Fruit fly (Drosophila melanogaster) whole organism, embryonic: ENCODE data around the gene ash1.
A peak's percentile ranks its signal among the peaks of the same experiment; 100 is the strongest.

Experiments used
- Atf3 ChIP-seq: fragments of 200-800 bp; sonication (Bioruptor generic); optimal IDR thresholded peaks from 3 replicates; lab custom pipeline; 2016; ENCODE audit warnings: missing biosample characterization, missing genetic modification characterization
- BtbVII ChIP-seq: fragments of 200-800 bp; sonication (Bioruptor generic); optimal IDR thresholded peaks from 3 replicates; lab custom pipeline; 2017; ENCODE audit warnings: missing biosample characterization, mild to moderate bottlenecking, missing genetic modification characterization
- CG10147 ChIP-seq: fragments of 200-800 bp; sonication (Bioruptor generic); optimal IDR thresholded peaks from 2 replicates; lab custom pipeline; 2019; ENCODE audit warnings: missing biosample characterization, mild to moderate bottlenecking, missing genetic modification characterization, moderate library complexity
- CG10565 ChIP-seq: fragments of 200-800 bp; sonication (Bioruptor generic); optimal IDR thresholded peaks from 3 replicates; lab custom pipeline; 2016; ENCODE audit warnings: missing biosample characterization, mild to moderate bottlenecking, missing genetic modification characterization
- CG12236 ChIP-seq: fragments of 200-800 bp; sonication (Bioruptor generic); optimal IDR thresholded peaks from 2 replicates; lab custom pipeline; 2016; ENCODE audit warnings: missing biosample characterization, missing genetic modification characterization
- CG13287 ChIP-seq: fragments of 200-800 bp; sonication (Bioruptor generic); IDR thresholded peaks from 2 replicates; pipeline ENCODE4 v1.3.6; 2022; ENCODE audit warnings: missing biosample characterization, missing genetic modification characterization; ENCODE audit not compliant: partially characterized antibody
- CG13775 ChIP-seq: fragments of 200-800 bp; sonication (Bioruptor generic); optimal IDR thresholded peaks from 3 replicates; lab custom pipeline; 2017; ENCODE audit warnings: missing biosample characterization, mild to moderate bottlenecking, missing genetic modification characterization
- CG13894 ChIP-seq: fragments of 200-800 bp; sonication (Bioruptor generic); optimal IDR thresholded peaks from 3 replicates; lab custom pipeline; 2018; ENCODE audit warnings: missing biosample characterization, mild to moderate bottlenecking, missing genetic modification characterization, moderate library complexity
- CG17612 ChIP-seq: fragments of 200-800 bp; sonication (Bioruptor generic); IDR thresholded peaks from 2 replicates; pipeline ENCODE4 v1.3.6; 2022; ENCODE audit warnings: missing biosample characterization, missing genetic modification characterization
- CG17829 ChIP-seq: fragments of 200-800 bp; optimal IDR thresholded peaks from 2 replicates; lab custom pipeline; 2019; ENCODE audit warnings: missing biosample characterization, mild to moderate bottlenecking, missing genetic modification characterization, moderate library complexity
- CG1792 ChIP-seq: fragments of 200-800 bp; sonication (Bioruptor generic); optimal IDR thresholded peaks from 2 replicates; lab custom pipeline; 2016; ENCODE audit warnings: missing biosample characterization, missing genetic modification characterization
- CG30431 ChIP-seq: fragments of 200-800 bp; sonication (Bioruptor generic); optimal IDR thresholded peaks from 2 replicates; lab custom pipeline; 2017; ENCODE audit warnings: missing biosample characterization, missing genetic modification characterization
- CG3407 ChIP-seq: fragments of 200-800 bp; sonication (Bioruptor generic); optimal IDR thresholded peaks from 2 replicates; lab custom pipeline; 2018; ENCODE audit warnings: missing biosample characterization, mild to moderate bottlenecking, missing genetic modification characterization
- CG3995 ChIP-seq: fragments of 200-800 bp; sonication (Bioruptor generic); optimal IDR thresholded peaks from 3 replicates; lab custom pipeline; 2016; ENCODE audit warnings: missing biosample characterization, missing genetic modification characterization
- CG4360 ChIP-seq: fragments of 200-800 bp; sonication (Bioruptor generic); IDR thresholded peaks from 2 replicates; pipeline ENCODE4 v1.3.6; 2022; ENCODE audit warnings: missing biosample characterization, missing genetic modification characterization
- CG4404 ChIP-seq: fragments of 200-800 bp; sonication (Bioruptor generic); IDR thresholded peaks from 2 replicates; pipeline ENCODE4 v1.3.6; 2022; ENCODE audit warnings: missing biosample characterization, missing genetic modification characterization
- CG4707 ChIP-seq: fragments of 200-800 bp; sonication (Bioruptor generic); optimal IDR thresholded peaks from 2 replicates; lab custom pipeline; 2018; ENCODE audit warnings: missing biosample characterization, mild to moderate bottlenecking, missing genetic modification characterization, moderate library complexity
- CG6689 ChIP-seq: fragments of 200-800 bp; sonication (Bioruptor generic); IDR thresholded peaks from 2 replicates; pipeline ENCODE4 v1.3.6; 2022; ENCODE audit warnings: missing biosample characterization, missing genetic modification characterization
- CG6854 ChIP-seq: fragments of 200-800 bp; sonication (Bioruptor generic); optimal IDR thresholded peaks from 3 replicates; lab custom pipeline; 2017; ENCODE audit warnings: missing biosample characterization, mild to moderate bottlenecking, missing genetic modification characterization
- CG7271 ChIP-seq: fragments of 200-800 bp; sonication (Bioruptor generic); optimal IDR thresholded peaks from 2 replicates; lab custom pipeline; 2018; ENCODE audit warnings: missing biosample characterization, mild to moderate bottlenecking, missing genetic modification characterization, moderate library complexity
- CG7372 ChIP-seq: fragments of 200-800 bp; sonication (Bioruptor generic); IDR thresholded peaks from 2 replicates; pipeline ENCODE4 v1.3.6; 2022; ENCODE audit warnings: missing biosample characterization, missing genetic modification characterization
- CG7786 ChIP-seq: fragments of 200-800 bp; sonication (Bioruptor generic); optimal IDR thresholded peaks from 2 replicates; lab custom pipeline; 2016; ENCODE audit warnings: missing biosample characterization, missing genetic modification characterization
- CG9727 ChIP-seq: fragments of 200-800 bp; sonication (Bioruptor generic); optimal IDR thresholded peaks from 3 replicates; lab custom pipeline; 2017; ENCODE audit warnings: missing biosample characterization, mild to moderate bottlenecking, missing genetic modification characterization
- CHES-1-like ChIP-seq: fragments of 200-800 bp; sonication (Bioruptor generic); optimal IDR thresholded peaks from 2 replicates; lab custom pipeline; 2016; ENCODE audit warnings: missing biosample characterization, missing genetic modification characterization
- Dip2 ChIP-seq: fragments of 200-800 bp; sonication (Bioruptor generic); IDR thresholded peaks from 2 replicates; pipeline ENCODE4 v1.3.6; 2022; ENCODE audit warnings: missing biosample characterization, missing genetic modification characterization
- Ets97D ChIP-seq: fragments of 200-800 bp; sonication (Bioruptor generic); optimal IDR thresholded peaks from 3 replicates; lab custom pipeline; 2016; ENCODE audit warnings: missing biosample characterization, missing genetic modification characterization
- Fer3 ChIP-seq: fragments of 200-800 bp; sonication (Bioruptor generic); optimal IDR thresholded peaks from 2 replicates; lab custom pipeline; 2018; ENCODE audit warnings: missing biosample characterization, mild to moderate bottlenecking, missing genetic modification characterization, moderate library complexity
- GATAe ChIP-seq: fragments of 200-800 bp; sonication (Bioruptor generic); conservative IDR thresholded peaks from 2 replicates; pipeline ENCODE4 v1.3.6; 2022; ENCODE audit warnings: missing biosample characterization, missing genetic modification characterization
- HLH54F ChIP-seq: fragments of 200-800 bp; sonication (Bioruptor generic); optimal IDR thresholded peaks from 3 replicates; lab custom pipeline; 2016; ENCODE audit warnings: missing biosample characterization, missing genetic modification characterization
- HmgZ ChIP-seq: fragments of 200-800 bp; sonication (Bioruptor generic); optimal IDR thresholded peaks from 2 replicates; lab custom pipeline; 2018; ENCODE audit warnings: missing biosample characterization, mild to moderate bottlenecking, missing genetic modification characterization
- NC2α ChIP-seq: fragments of 200-800 bp; sonication (Bioruptor generic); optimal IDR thresholded peaks from 2 replicates; lab custom pipeline; 2016; ENCODE audit warnings: missing biosample characterization, missing genetic modification characterization
- Nf-YA ChIP-seq: fragments of 200-800 bp; sonication (Bioruptor generic); IDR thresholded peaks from 2 replicates; pipeline ENCODE4 v1.3.6; 2022; ENCODE audit warnings: missing biosample characterization, missing genetic modification characterization
- Nf-YB ChIP-seq: fragments of 200-800 bp; sonication (Bioruptor generic); optimal IDR thresholded peaks from 3 replicates; lab custom pipeline; 2019; ENCODE audit warnings: missing biosample characterization, mild to moderate bottlenecking, missing genetic modification characterization, moderate library complexity
- Poxn ChIP-seq: fragments of 200-800 bp; sonication (Bioruptor generic); IDR thresholded peaks from 2 replicates; pipeline ENCODE4 v1.3.6; 2022; ENCODE audit warnings: missing biosample characterization, missing genetic modification characterization
- Scr ChIP-seq: fragments of 200-800 bp; sonication (Bioruptor generic); IDR thresholded peaks from 2 replicates; pipeline ENCODE4 v1.3.6; 2022; ENCODE audit warnings: missing biosample characterization, missing genetic modification characterization; ENCODE audit not compliant: partially characterized antibody
- Spps ChIP-seq: fragments of 200-800 bp; sonication (Bioruptor generic); optimal IDR thresholded peaks from 2 replicates; lab custom pipeline; 2018; ENCODE audit warnings: missing biosample characterization, mild to moderate bottlenecking, missing genetic modification characterization
- Vsx1 ChIP-seq: fragments of 200-800 bp; sonication (Bioruptor generic); optimal IDR thresholded peaks from 2 replicates; lab custom pipeline; 2017; ENCODE audit warnings: missing biosample characterization, mild to moderate bottlenecking, missing genetic modification characterization, missing genetic modification reagents
- al ChIP-seq: fragments of 200-800 bp; sonication (Bioruptor generic); IDR thresholded peaks from 2 replicates; pipeline ENCODE4 v1.3.6; 2022; ENCODE audit warnings: missing biosample characterization, missing genetic modification characterization
- ap ChIP-seq: fragments of 200-800 bp; sonication (Bioruptor generic); IDR thresholded peaks from 2 replicates; pipeline ENCODE4 v1.3.6; 2022; ENCODE audit warnings: missing biosample characterization, missing genetic modification characterization
- esg ChIP-seq: fragments of 200-800 bp; sonication (Bioruptor generic); conservative IDR thresholded peaks from 2 replicates; pipeline ENCODE4 v1.3.6; 2022; ENCODE audit warnings: missing biosample characterization, missing genetic modification characterization
- her ChIP-seq: fragments of 200-800 bp; sonication (Bioruptor generic); optimal IDR thresholded peaks from 2 replicates; lab custom pipeline; 2016; ENCODE audit warnings: missing biosample characterization, missing genetic modification characterization
- jumu ChIP-seq: fragments of 200-800 bp; sonication (Bioruptor generic); optimal IDR thresholded peaks from 3 replicates; lab custom pipeline; 2016; ENCODE audit warnings: missing biosample characterization, missing genetic modification characterization
- nerfin-2 ChIP-seq: fragments of 200-800 bp; sonication (Bioruptor generic); IDR thresholded peaks from 2 replicates; pipeline ENCODE4 v1.3.6; 2022; ENCODE audit warnings: missing biosample characterization, missing genetic modification characterization; ENCODE audit not compliant: partially characterized antibody
- otp ChIP-seq: fragments of 200-800 bp; sonication (Bioruptor generic); IDR thresholded peaks from 3 replicates; pipeline ENCODE4, ENCODE4 v1.3.6; 2022; ENCODE audit warnings: missing biosample characterization, missing genetic modification characterization
- scrt ChIP-seq: fragments of 200-800 bp; sonication (Bioruptor generic); optimal IDR thresholded peaks from 2 replicates; lab custom pipeline; 2018; ENCODE audit warnings: missing biosample characterization, mild to moderate bottlenecking, missing genetic modification characterization, moderate library complexity
- sisA ChIP-seq: fragments of 200-800 bp; sonication (Bioruptor generic); IDR thresholded peaks from 2 replicates; pipeline ENCODE4 v1.3.6; 2022; ENCODE audit warnings: missing biosample characterization, missing genetic modification characterization
- tll ChIP-seq, 2 experiments: fragments of 200-800 bp in 1 of 2; fragments of >200 bp in 1 of 2; sonication (Bioruptor generic) in 1 of 2; optimal IDR thresholded peaks; 2 replicates each; lab custom pipeline; 2017 to 2019; ENCODE audit warnings: missing biosample characterization in 2 of 2, missing genetic modification characterization in 2 of 2, mild to moderate bottlenecking in 1 of 2, moderate library complexity in 1 of 2
- vfl ChIP-seq: fragments of 200-800 bp; sonication (Bioruptor generic); optimal IDR thresholded peaks from 2 replicates; lab custom pipeline; 2016; ENCODE audit warnings: missing biosample characterization, missing genetic modification characterization

ash1 gene

dm6 chr3L:19632766-19633632 is 34.4 kb upstream of the ash1 start (continued):
- TF ChIP-seq BtbVII (GFP tag; lab: Kevin White, UChicago) (peak; percentile 55), CG7786 (peak; percentile 50), Fer3 (tag; lab: Kevin White, UChicago) (peak; percentile 78), CG4404 (0 out of 2 replicates have a peak, but pooled peaks have one; percentile 12), CG7372 (GFP tag; lab: Robert Waterston, UW) (peak; percentile 56; the same call in 1 of the 2 replicates), CG3407 (GFP tag; lab: Kevin White, UChicago) (no peak), CG6854 (GFP tag; lab: Kevin White, UChicago) (peak; percentile 56), al (peak; percentile 78), CHES-1-like (GFP tag; lab: Kevin White, UChicago) (no peak), Nf-YA (GFP tag; lab: Robert Waterston, UW) (no peak), CG10565 (GFP tag; lab: Kevin White, UChicago) (no peak), NC2α (GFP tag; lab: Kevin White, UChicago) (no peak), CG9727 (GFP tag; lab: Kevin White, UChicago) (peak; percentile 70), ap (GFP tag; lab: Robert Waterston, UW) (peak; percentile 34; the same call in 1 of the 2 replicates), Ets97D (GFP tag; lab: Kevin White, UChicago) (no peak), Nf-YB (GFP tag; lab: Kevin White, UChicago) (no peak), her (GFP tag; lab: Kevin White, UChicago) (peak; percentile 21), CG4360 (GFP tag; lab: Robert Waterston, UW) (peak; percentile 96), Scr (no peak), CG13775 (GFP tag; lab: Kevin White, UChicago) (peak; percentile 54), HmgZ (tag; lab: Kevin White, UChicago) (peak; percentile 78), CG17829 (tag; lab: Kevin White, UChicago) (peak; percentile 53), GATAe (GFP tag; lab: Robert Waterston, UW) (peak; percentile 41), CG6689 (peak; percentile 51), jumu (no peak), CG13894 (tag; lab: Kevin White, UChicago) (peak; percentile 55), Dip2 (GFP tag; lab: Robert Waterston, UW) (no peak), CG3995 (GFP tag; lab: Kevin White, UChicago) (peak; percentile 37), tll (GFP tag; optimal IDR thresholded peaks at IDR 0.05; lab: Kevin White, UChicago) (no peak), CG1792 (GFP tag; lab: Kevin White, UChicago) (peak; percentile 20), CG17612 (GFP tag; lab: Robert Waterston, UW) (peak; percentile 24; the same call in 1 of the 2 replicates), Vsx1 (GFP tag; lab: Kevin White, UChicago) (peak; percentile 3), Atf3 (GFP tag; lab: Kevin White, UChicago) (no peak), Spps (tag; lab: Kevin White, UChicago) (no peak), sisA (GFP tag; lab: Robert Waterston, UW) (peak; percentile 58), HLH54F (peak; percentile 60), Poxn (peak; percentile 38; the same call in 1 of the 2 replicates), CG7271 (no peak), CG13287 (GFP tag; lab: Robert Waterston, UW) (peak; percentile 38; the same call in 1 of the 2 replicates), esg (peak; percentile 52), otp (GFP tag; lab: Robert Waterston, UW) (peak; percentile 24; the same call in 1 of the 3 replicates), CG12236 (GFP tag; lab: Kevin White, UChicago) (no peak), CG30431 (GFP tag; lab: Kevin White, UChicago) (peak; percentile 26), CG4707 (GFP tag; lab: Kevin White, UChicago) (no peak), scrt (peak; percentile 36), nerfin-2 (peak; percentile 32; the same call in 1 of the 2 replicates), CG10147 (peak; percentile 47), vfl (GFP tag; lab: Kevin White, UChicago) (no peak)
